Worm (Caenorhabditis elegans) whole organism, young adult: ENCODE measurements around the gene F52E10.2.
"Not testable (repeated sequence)": the region's sequence is repeated elsewhere in the genome, so short reads cannot be mapped to it uniquely, and the experiment has no call there.

Experiments used
- D2030.7 ChIP-seq: fragments of 200-800 bp; sonication (Bioruptor generic); IDR thresholded peaks from 2 replicates; pipeline ENCODE4 v1.3.6; 2022; ENCODE audit warnings: missing genetic modification reagents, missing genetic modification characterization, missing compliant biosample characterization
- F57C9.4 ChIP-seq: sonication (generic microtip); optimal IDR thresholded peaks from 2 replicates; lab custom pipeline; 2017; ENCODE audit warnings: mild to moderate bottlenecking, missing genetic modification characterization, missing compliant biosample characterization
- akir-1 ChIP-seq: fragments of 200-800 bp; sonication (Bioruptor generic); optimal IDR thresholded peaks from 2 replicates; lab custom pipeline; 2018; ENCODE audit warnings: mild to moderate bottlenecking, missing genetic modification characterization, moderate library complexity, missing compliant biosample characterization
- attf-6 ChIP-seq: fragments of 200-800 bp; sonication (Bioruptor generic); IDR thresholded peaks from 2 replicates; pipeline ENCODE4 v1.3.6; 2022; ENCODE audit warnings: missing genetic modification reagents, missing genetic modification characterization, missing compliant biosample characterization
- die-1 ChIP-seq: sonication (generic microtip); optimal IDR thresholded peaks from 2 replicates; lab custom pipeline; 2016; ENCODE audit warnings: missing genotype, mild to moderate bottlenecking, missing genetic modification characterization, missing compliant biosample characterization
- hrde-1 ChIP-seq: sonication (generic microtip); optimal IDR thresholded peaks from 2 replicates; lab custom pipeline; 2016; ENCODE audit warnings: missing genetic modification characterization, mild to moderate bottlenecking, missing compliant biosample characterization, moderate library complexity, missing genotype, missing genetic modification reagents, borderline replicate concordance
- let-526 ChIP-seq: fragments of 200-800 bp; sonication (Bioruptor generic); IDR thresholded peaks from 2 replicates; pipeline ENCODE4 v1.3.6; 2022; ENCODE audit warnings: missing genetic modification reagents, missing genetic modification characterization, missing compliant biosample characterization
- mcd-1 ChIP-seq: fragments of 200-800 bp; sonication (Bioruptor generic); IDR thresholded peaks from 2 replicates; pipeline ENCODE4 v1.3.6; 2022; ENCODE audit warnings: missing genetic modification reagents, missing genetic modification characterization, missing compliant biosample characterization
- mxl-1 ChIP-seq: sonication (generic microtip); optimal IDR thresholded peaks from 2 replicates; lab custom pipeline; 2016; ENCODE audit warnings: missing genetic modification characterization, missing compliant biosample characterization
- nfya-1 ChIP-seq: sonication (generic microtip); optimal IDR thresholded peaks from 2 replicates; lab custom pipeline; 2017; ENCODE audit warnings: antibody characterized with exemption, missing compliant biosample characterization, missing genetic modification characterization, borderline replicate concordance; ENCODE audit not compliant: insufficient read depth
- nfyb-1 ChIP-seq: fragments of 200-800 bp; sonication (Bioruptor generic); IDR thresholded peaks from 2 replicates; pipeline ENCODE4 v1.3.6; 2022; ENCODE audit warnings: missing genetic modification reagents, missing genetic modification characterization, missing compliant biosample characterization
- nhr-120 ChIP-seq: fragments of 200-800 bp; sonication (Bioruptor generic); IDR thresholded peaks from 2 replicates; pipeline ENCODE4 v1.3.6; 2022; ENCODE audit warnings: missing genetic modification characterization, missing compliant biosample characterization
- rec-8 ChIP-seq, 2 experiments: sonication (generic microtip); optimal IDR thresholded peaks; 2 replicates each; lab custom pipeline; 2016; ENCODE audit warnings: mild to moderate bottlenecking in 2 of 2, missing genetic modification characterization in 2 of 2, missing genetic modification reagents in 2 of 2, missing genotype in 2 of 2, missing biosample characterization in 1 of 2, missing compliant biosample characterization in 1 of 2, moderate library complexity in 1 of 2
- xnd-1 ChIP-seq: sonication (generic microtip); optimal IDR thresholded peaks from 2 replicates; lab custom pipeline; 2016; ENCODE audit warnings: missing genotype, missing genetic modification reagents, missing genetic modification characterization, missing compliant biosample characterization

DNA sequence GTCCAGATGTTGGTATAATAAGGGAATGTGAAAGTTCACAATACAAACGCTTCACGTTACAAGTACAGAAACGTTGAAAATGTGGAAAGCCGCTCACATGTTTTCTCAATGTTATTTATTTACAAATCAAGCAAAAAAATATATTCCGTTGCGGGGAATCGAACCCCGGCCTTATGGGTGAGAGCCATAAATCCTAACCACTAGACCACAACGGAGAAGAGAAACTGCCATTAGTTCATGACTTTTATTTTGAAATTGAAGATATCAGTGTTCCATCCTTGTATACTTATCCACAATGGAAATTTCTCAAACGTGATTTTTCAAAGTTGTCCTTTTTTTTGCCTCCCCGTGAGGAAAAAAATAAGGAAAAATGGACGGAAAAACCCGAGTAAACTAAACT, 1.2 kb upstream of the F52E10.2 start:
- not testable (repeated sequence) for TF ChIP-seq mcd-1 (GFP tag; lab: Robert Waterston, UW); die-1 (tag; lab: Kevin White, UChicago); nfyb-1 (GFP tag; lab: Robert Waterston, UW); D2030.7 (GFP tag; lab: Robert Waterston, UW); nhr-120 (GFP tag; lab: Robert Waterston, UW); F57C9.4; akir-1; nfya-1 (tag; lab: Kevin White, UChicago); attf-6 (GFP tag; lab: Robert Waterston, UW); mxl-1 (tag; lab: Kevin White, UChicago); xnd-1 (tag; lab: Kevin White, UChicago); rec-8 (tag; optimal IDR thresholded peaks at IDR 0.05; lab: Kevin White, UChicago); hrde-1; let-526 (GFP tag; lab: Robert Waterston, UW)
